Worm (Caenorhabditis elegans) whole organism, L2 larva: ENCODE results near the gene pak-2.

Experiments used
- aly-2 ChIP-seq: fragments of 150-350 bp; optimal IDR thresholded peaks from 2 replicates; lab custom pipeline; 2014; ENCODE audit warnings: missing biosample characterization, missing genetic modification characterization
- ama-1 ChIP-seq: fragments of 150-350 bp; optimal IDR thresholded peaks from 2 replicates; lab custom pipeline; 2018; ENCODE audit warnings: inconsistent platforms
- ceh-82 ChIP-seq: fragments of 150-350 bp; optimal IDR thresholded peaks from 2 replicates; lab custom pipeline; 2014; ENCODE audit warnings: missing biosample characterization, missing genetic modification characterization
- crh-2 ChIP-seq: sonication (generic microtip); optimal IDR thresholded peaks from 2 replicates; lab custom pipeline; 2017; ENCODE audit warnings: missing biosample characterization, missing genetic modification characterization
- elt-1 ChIP-seq: fragments of 150-350 bp; optimal IDR thresholded peaks from 2 replicates; lab custom pipeline; 2014; ENCODE audit warnings: missing biosample characterization, missing genetic modification characterization
- elt-3 ChIP-seq: sonication (generic microtip); optimal IDR thresholded peaks from 2 replicates; lab custom pipeline; 2017; ENCODE audit warnings: missing biosample characterization, missing genetic modification characterization
- fos-1 ChIP-seq: fragments of 150-350 bp; optimal IDR thresholded peaks from 2 replicates; lab custom pipeline; 2014; ENCODE audit warnings: missing biosample characterization, missing genetic modification characterization
- lin-13 ChIP-seq: fragments of 150-350 bp; optimal IDR thresholded peaks from 2 replicates; lab custom pipeline; 2014; ENCODE audit warnings: missing biosample characterization, missing genetic modification reagents, missing genetic modification characterization
- lsy-2 ChIP-seq, 2 experiments: fragments of 150-350 bp in 1 of 2; sonication (generic microtip) in 1 of 2; optimal IDR thresholded peaks; 2 replicates each; lab custom pipeline; 2014 to 2017; ENCODE audit warnings: missing biosample characterization in 2 of 2, missing genetic modification characterization in 2 of 2
- nhr-11 ChIP-seq: fragments of 150-350 bp; optimal IDR thresholded peaks from 2 replicates; lab custom pipeline; 2014; ENCODE audit warnings: missing biosample characterization, missing genetic modification characterization
- nhr-237 ChIP-seq: fragments of 150-350 bp; optimal IDR thresholded peaks from 2 replicates; lab custom pipeline; 2014; ENCODE audit warnings: missing biosample characterization, missing genetic modification characterization
- nhr-77 ChIP-seq: fragments of 150-350 bp; optimal IDR thresholded peaks from 2 replicates; lab custom pipeline; 2014; ENCODE audit warnings: missing biosample characterization, missing genetic modification characterization
- snpc-4 ChIP-seq: fragments of 150-350 bp; optimal IDR thresholded peaks from 2 replicates; lab custom pipeline; 2014; ENCODE audit warnings: missing biosample characterization, missing genetic modification characterization
- ztf-1 ChIP-seq: fragments of 200-800 bp; sonication (Bioruptor generic); conservative IDR thresholded peaks from 2 replicates; pipeline ENCODE4 v1.3.6; 2022; ENCODE audit warnings: missing genetic modification characterization, missing compliant biosample characterization

ce11 chrV:11042538-11042937 is 3.3 kb upstream of the pak-2 start, which contains the start of gene C45B11.2:
- TF ChIP-seq snpc-4 (tag; lab: Kevin White, UChicago) (no peak), elt-1 (no peak), aly-2 (tag; lab: Kevin White, UChicago) (no peak), ceh-82 (tag; lab: Kevin White, UChicago) (no peak), ztf-1 (no peak), fos-1 (tag; lab: Kevin White, UChicago) (peak; percentile 37), nhr-11 (tag; lab: Kevin White, UChicago) (no peak), nhr-77 (tag; lab: Kevin White, UChicago) (no peak), crh-2 (tag; lab: Kevin White, UChicago) (no peak), elt-3 (no peak), nhr-237 (no peak), ama-1 (no peak), lsy-2 (tag; optimal IDR thresholded peaks at IDR 0.05; lab: Kevin White, UChicago) (no peak), lin-13 (GFP tag; lab: Kevin White, UChicago) (no peak)
